Worm (Caenorhabditis elegans): ENCODE data around the gene T01B6.1.

DNA sequence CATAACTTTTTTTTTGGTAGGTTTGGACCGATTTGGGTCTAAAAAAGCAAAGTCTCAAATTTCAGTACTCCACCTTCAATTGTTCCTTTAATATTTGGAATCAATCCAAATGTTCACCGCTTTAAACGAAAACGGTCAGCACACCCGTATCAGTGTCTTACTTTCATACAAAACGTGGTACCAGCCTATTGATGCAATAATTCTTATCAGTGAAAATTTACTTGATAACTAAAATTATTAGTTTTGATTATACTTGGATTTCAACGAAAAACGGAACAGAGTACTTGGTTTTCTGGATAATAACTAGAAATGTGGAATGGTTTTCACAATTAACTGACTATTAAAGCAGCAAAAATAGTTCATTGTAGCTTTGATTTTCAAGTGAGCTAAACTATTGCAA is 35.2 kb downstream of the T01B6.1 start:
- TF ChIP-seq him-1 (tag; optimal IDR thresholded peaks at IDR 0.05) (no peak), dao-5 (tag; optimal IDR thresholded peaks at IDR 0.05) (no peak)

Measured in whole organism, L4/young adult.